Worm (Caenorhabditis elegans) whole organism, midembryonic: Measurements from ENCODE around the gene clec-48.

Experiments used
- T22C8.4 ChIP-seq: fragments of 200-800 bp; sonication (Bioruptor generic); IDR thresholded peaks from 2 replicates; pipeline ENCODE4 v1.3.6; 2022; ENCODE audit warnings: missing genetic modification characterization, missing compliant biosample characterization
- cog-1 ChIP-seq: sonication (generic microtip); optimal IDR thresholded peaks from 2 replicates; lab custom pipeline; 2016; ENCODE audit warnings: missing genetic modification characterization, missing compliant biosample characterization
- flt-1 ChIP-seq: fragments of 200-800 bp; sonication (Bioruptor generic); IDR thresholded peaks from 2 replicates; pipeline ENCODE4 v1.3.6; 2022; ENCODE audit warnings: missing genetic modification characterization, missing compliant biosample characterization
- klf-2 ChIP-seq: fragments of 200-800 bp; sonication (Bioruptor generic); conservative IDR thresholded peaks from 2 replicates; pipeline ENCODE4 v1.3.6; 2022; ENCODE audit warnings: missing genetic modification reagents, missing genetic modification characterization, missing compliant biosample characterization
- ref-1 ChIP-seq: fragments of 200-800 bp; sonication (Bioruptor generic); conservative IDR thresholded peaks from 2 replicates; pipeline ENCODE4 v1.3.6; 2022; ENCODE audit warnings: missing genetic modification reagents, missing genetic modification characterization, missing compliant biosample characterization
- tab-1 ChIP-seq: fragments of 200-800 bp; sonication (Bioruptor generic); IDR thresholded peaks from 2 replicates; pipeline ENCODE4 v1.3.6; 2022; ENCODE audit warnings: missing genetic modification characterization, missing compliant biosample characterization
- ztf-23 ChIP-seq: fragments of 200-800 bp; sonication (Bioruptor generic); IDR thresholded peaks from 2 replicates; pipeline ENCODE4 v1.3.6; 2022; ENCODE audit warnings: missing genetic modification reagents, missing genetic modification characterization, missing compliant biosample characterization
- ztf-29 ChIP-seq: fragments of 200-800 bp; sonication (Bioruptor generic); IDR thresholded peaks from 2 replicates; pipeline ENCODE4 v1.3.6; 2022; ENCODE audit warnings: missing genetic modification reagents, missing genetic modification characterization, missing compliant biosample characterization

DNA sequence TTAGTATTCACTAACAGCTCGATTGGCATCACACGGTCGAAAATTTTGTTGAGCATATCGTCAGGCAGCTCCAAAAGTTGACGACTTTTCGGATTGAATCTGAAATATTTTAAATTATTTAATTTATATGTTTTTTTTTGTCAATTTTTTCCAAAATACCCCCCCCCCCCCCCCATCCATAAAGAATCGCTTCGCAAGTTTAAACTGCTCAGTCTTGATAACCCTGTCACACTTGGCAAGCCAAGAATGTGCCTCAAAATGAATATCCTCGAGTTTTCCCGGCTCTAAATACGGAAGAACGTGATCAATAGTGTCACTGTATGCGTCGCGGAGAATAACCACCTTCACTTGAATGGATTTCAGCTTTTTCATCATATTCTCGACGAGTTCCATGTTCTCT lies 24.6 kb upstream of the clec-48 start, which contains the start of gene Y37H2A.18:
- TF ChIP-seq ref-1 (GFP tag; lab: Robert Waterston, UW), result no peak
- no peak for TF ChIP-seq cog-1 (tag; lab: Kevin White, UChicago)
- no peak for TF ChIP-seq klf-2 (GFP tag; lab: Robert Waterston, UW)
- TF ChIP-seq ztf-29 (GFP tag; lab: Robert Waterston, UW), result no peak
- no peak for TF ChIP-seq flt-1 (GFP tag; lab: Robert Waterston, UW)
- no peak for TF ChIP-seq T22C8.4 (GFP tag; lab: Robert Waterston, UW)
- no peak for TF ChIP-seq ztf-23 (GFP tag; lab: Robert Waterston, UW)
- no peak for TF ChIP-seq tab-1 (GFP tag; lab: Robert Waterston, UW)
